Worm (Caenorhabditis elegans) whole organism, mixed stage, embryonic: ENCODE results near the gene mccc-2.

Experiments used
- ceh-43 ChIP-seq: fragments of 200-800 bp; sonication (Bioruptor generic); optimal IDR thresholded peaks from 2 replicates; lab custom pipeline; 2018; ENCODE audit warnings: mild to moderate bottlenecking, missing genetic modification characterization, moderate library complexity, missing compliant biosample characterization
- ces-1 ChIP-seq: fragments of 150-350 bp; optimal IDR thresholded peaks from 2 replicates; lab custom pipeline; 2014; ENCODE audit warnings: missing biosample characterization, missing genetic modification reagents, missing genetic modification characterization
- elt-3 ChIP-seq: fragments of 150-350 bp; optimal IDR thresholded peaks from 2 replicates; lab custom pipeline; 2014; ENCODE audit warnings: missing biosample characterization, missing genetic modification characterization
- ham-2 ChIP-seq: fragments of 200-800 bp; sonication (Bioruptor generic); optimal IDR thresholded peaks from 2 replicates; lab custom pipeline; 2018; ENCODE audit warnings: mild to moderate bottlenecking, missing genetic modification characterization, missing compliant biosample characterization
- lin-13 ChIP-seq: fragments of 150-350 bp; optimal IDR thresholded peaks from 2 replicates; lab custom pipeline; 2014; ENCODE audit warnings: missing biosample characterization, missing genetic modification characterization
- nhr-12 ChIP-seq: fragments of 150-350 bp; optimal IDR thresholded peaks from 2 replicates; lab custom pipeline; 2014; ENCODE audit warnings: missing biosample characterization, missing genetic modification characterization
- nhr-2 ChIP-seq: fragments of 150-350 bp; optimal IDR thresholded peaks from 2 replicates; lab custom pipeline; 2014; ENCODE audit warnings: missing biosample characterization, missing genetic modification characterization
- nhr-237 ChIP-seq: fragments of 150-350 bp; optimal IDR thresholded peaks from 2 replicates; lab custom pipeline; 2014; ENCODE audit warnings: missing biosample characterization, missing genetic modification characterization
- nhr-28 ChIP-seq: fragments of 150-350 bp; optimal IDR thresholded peaks from 2 replicates; lab custom pipeline; 2014; ENCODE audit warnings: missing biosample characterization, missing genetic modification characterization
- nhr-76 ChIP-seq: sonication (generic microtip); optimal IDR thresholded peaks from 2 replicates; lab custom pipeline; 2017; ENCODE audit warnings: missing biosample characterization, missing genetic modification characterization
- pha-4 ChIP-seq: fragments of 150-350 bp; optimal IDR thresholded peaks from 2 replicates; lab custom pipeline; 2018; ENCODE audit warnings: missing biosample characterization, missing genetic modification reagents, missing genetic modification characterization
- snpc-4 ChIP-seq: fragments of 150-350 bp; optimal IDR thresholded peaks from 2 replicates; lab custom pipeline; 2014; ENCODE audit warnings: missing biosample characterization, missing genetic modification characterization
- unc-39 ChIP-seq: fragments of 150-350 bp; optimal IDR thresholded peaks from 2 replicates; lab custom pipeline; 2014; ENCODE audit warnings: missing biosample characterization, missing genetic modification characterization
- unc-62 ChIP-seq: fragments of 150-350 bp; optimal IDR thresholded peaks from 2 replicates; lab custom pipeline; 2014; ENCODE audit warnings: missing biosample characterization, missing genetic modification reagents, missing genetic modification characterization

DNA sequence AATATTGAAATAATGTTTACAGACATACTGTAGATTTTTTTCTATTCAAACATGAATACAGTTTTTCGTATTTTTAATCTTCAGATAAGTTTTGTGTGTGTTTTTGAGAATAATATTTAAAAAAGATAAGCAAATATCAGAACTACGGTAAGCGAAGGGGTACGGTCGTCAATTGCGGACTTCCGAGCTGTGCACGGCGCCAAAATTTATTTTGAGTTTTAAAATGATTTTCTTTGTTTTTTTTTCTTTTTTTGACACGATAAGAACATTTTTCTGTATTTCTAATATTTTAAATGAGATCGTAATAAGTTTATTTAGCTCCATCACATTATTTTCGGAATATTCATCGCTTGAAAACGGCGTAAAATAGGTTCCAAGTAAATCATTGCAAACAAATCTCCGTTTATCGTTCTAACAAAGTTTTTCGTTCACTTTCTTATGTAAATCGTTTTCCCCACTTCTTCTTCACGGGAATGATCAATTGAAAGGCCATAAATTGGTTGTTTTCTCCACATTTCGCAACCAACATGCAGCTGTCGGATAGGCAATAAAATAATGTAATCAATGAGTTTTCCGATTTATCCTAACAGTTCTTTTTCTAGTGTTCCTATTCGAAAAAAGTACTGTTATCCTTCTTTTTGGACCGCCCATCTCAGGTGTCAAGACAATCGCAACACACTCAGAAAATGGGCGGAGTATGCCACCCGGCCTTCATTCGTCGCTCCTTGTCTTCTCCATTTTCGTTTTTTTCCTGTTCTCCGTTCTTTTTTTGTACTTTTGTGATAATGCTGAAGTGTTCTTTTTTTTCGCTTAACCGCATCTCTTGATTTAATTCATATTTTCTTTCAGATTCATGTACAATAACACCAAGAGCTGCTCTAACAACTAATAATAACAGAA, 2.5 kb upstream of the mccc-2 start, which contains the start of gene glp-1:
- TF ChIP-seq unc-62 (GFP tag; lab: Kevin White, UChicago) (no peak), elt-3 (tag; lab: Kevin White, UChicago) (no peak), nhr-12 (tag; lab: Kevin White, UChicago) (no peak), snpc-4 (no peak), nhr-2 (tag; lab: Kevin White, UChicago) (no peak), ham-2 (no peak), ces-1 (GFP tag; lab: Kevin White, UChicago) (no peak), nhr-237 (tag; lab: Kevin White, UChicago) (no peak), nhr-28 (no peak), lin-13 (tag; lab: Kevin White, UChicago) (no peak), unc-39 (tag; lab: Kevin White, UChicago) (no peak), ceh-43 (GFP tag; lab: Kevin White, UChicago) (no peak), nhr-76 (no peak), pha-4 (no peak)
